Worm (Caenorhabditis elegans) whole organism, midembryonic: ENCODE results near the gene toe-1.

ENCODE experiments used
- cog-1 ChIP-seq: sonication (generic microtip); optimal IDR thresholded peaks from 2 replicates; lab custom pipeline; 2016; ENCODE audit warnings: missing genetic modification characterization, missing compliant biosample characterization
- klf-2 ChIP-seq: fragments of 200-800 bp; sonication (Bioruptor generic); conservative IDR thresholded peaks from 2 replicates; pipeline ENCODE4 v1.3.6; 2022; ENCODE audit warnings: missing genetic modification reagents, missing genetic modification characterization, missing compliant biosample characterization
- ref-1 ChIP-seq: fragments of 200-800 bp; sonication (Bioruptor generic); conservative IDR thresholded peaks from 2 replicates; pipeline ENCODE4 v1.3.6; 2022; ENCODE audit warnings: missing genetic modification reagents, missing genetic modification characterization, missing compliant biosample characterization
- ztf-23 ChIP-seq: fragments of 200-800 bp; sonication (Bioruptor generic); IDR thresholded peaks from 2 replicates; pipeline ENCODE4 v1.3.6; 2022; ENCODE audit warnings: missing genetic modification reagents, missing genetic modification characterization, missing compliant biosample characterization

DNA sequence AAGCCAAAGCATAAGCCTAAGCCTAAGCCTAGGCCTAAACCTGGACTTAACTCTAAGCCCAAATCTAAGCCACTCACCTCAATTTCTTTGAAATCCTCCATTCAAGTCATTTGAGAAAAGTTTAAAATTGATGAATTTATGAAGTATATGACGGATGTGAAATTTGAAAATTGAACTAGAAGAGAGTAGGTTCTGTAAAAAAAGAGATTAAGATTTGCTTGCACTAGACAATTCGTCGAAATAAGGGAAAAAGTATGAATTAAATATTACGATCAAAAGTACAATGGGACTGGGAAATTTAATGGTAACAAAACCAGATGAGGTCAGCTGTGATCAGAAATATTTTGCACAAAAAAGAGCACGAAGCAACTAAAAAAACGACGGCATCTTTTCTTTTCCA is 28.1 kb downstream of the toe-1 start, which contains the start of gene twk-2:
- TF ChIP-seq ref-1 (GFP tag; lab: Robert Waterston, UW) (no peak), ztf-23 (GFP tag; lab: Robert Waterston, UW) (no peak), klf-2 (no peak), cog-1 (tag; lab: Kevin White, UChicago) (no peak)
